Fruit fly (Drosophila melanogaster) whole organism, prepupa: ENCODE results near the gene CG14958.

Experiments used
- CG10631 ChIP-seq: fragments of 200-800 bp; sonication (Bioruptor generic); optimal IDR thresholded peaks from 2 replicates; lab custom pipeline; 2016; ENCODE audit warnings: missing biosample characterization, missing genetic modification characterization
- CG10669 ChIP-seq: fragments of 200-800 bp; sonication (Bioruptor generic); optimal IDR thresholded peaks from 3 replicates; lab custom pipeline; 2018; ENCODE audit warnings: missing biosample characterization, mild to moderate bottlenecking, missing genetic modification characterization, moderate library complexity
- CG11294 ChIP-seq: fragments of 200-800 bp; sonication (Bioruptor generic); IDR thresholded peaks from 2 replicates; pipeline ENCODE4 v1.3.6; 2022; ENCODE audit warnings: missing biosample characterization, missing genetic modification characterization
- CG11762 ChIP-seq: fragments of 200-800 bp; sonication (Bioruptor generic); optimal IDR thresholded peaks from 3 replicates; lab custom pipeline; 2016; ENCODE audit warnings: missing biosample characterization, missing genetic modification characterization; ENCODE audit not compliant: insufficient read depth
- CG11902 ChIP-seq: fragments of 200-800 bp; sonication (Bioruptor generic); optimal IDR thresholded peaks from 3 replicates; lab custom pipeline; 2016; ENCODE audit warnings: missing biosample characterization, missing genetic modification characterization
- CG1621 ChIP-seq: fragments of 200-800 bp; sonication (Bioruptor generic); optimal IDR thresholded peaks from 3 replicates; lab custom pipeline; 2018; ENCODE audit warnings: missing biosample characterization, mild to moderate bottlenecking, missing genetic modification characterization
- CG3032 ChIP-seq: fragments of 200-800 bp; optimal IDR thresholded peaks from 2 replicates; lab custom pipeline; 2019; ENCODE audit warnings: missing biosample characterization, mild to moderate bottlenecking, missing genetic modification characterization, moderate library complexity
- CG31627 ChIP-seq: fragments of 200-800 bp; sonication (Bioruptor generic); optimal IDR thresholded peaks from 3 replicates; lab custom pipeline; 2016; ENCODE audit warnings: missing biosample characterization, missing genetic modification characterization
- CG34406 ChIP-seq: fragments of 200-800 bp; sonication (Bioruptor generic); optimal IDR thresholded peaks from 3 replicates; lab custom pipeline; 2016; ENCODE audit warnings: missing biosample characterization, missing genetic modification characterization
- CG3919 ChIP-seq: fragments of 200-800 bp; sonication (Bioruptor generic); optimal IDR thresholded peaks from 3 replicates; lab custom pipeline; 2016; ENCODE audit warnings: missing biosample characterization, missing genetic modification characterization
- CG4318 ChIP-seq: fragments of 200-800 bp; sonication (Bioruptor generic); optimal IDR thresholded peaks from 3 replicates; lab custom pipeline; 2017; ENCODE audit warnings: missing biosample characterization, mild to moderate bottlenecking, missing genetic modification characterization
- CG6163 ChIP-seq: fragments of 200-800 bp; sonication (Bioruptor generic); IDR thresholded peaks from 3 replicates; pipeline ENCODE4 v1.3.6; 2022; ENCODE audit warnings: missing biosample characterization, missing genetic modification characterization
- CG6792 ChIP-seq: fragments of 200-800 bp; sonication (Bioruptor generic); optimal IDR thresholded peaks from 3 replicates; lab custom pipeline; 2016; ENCODE audit warnings: missing biosample characterization, missing genetic modification characterization
- CG6808 ChIP-seq: fragments of 200-800 bp; sonication (Bioruptor generic); optimal IDR thresholded peaks from 3 replicates; lab custom pipeline; 2017; ENCODE audit warnings: missing biosample characterization, missing genetic modification characterization, mild to moderate bottlenecking, moderate library complexity, missing genetic modification reagents
- CG6854 ChIP-seq: fragments of 200-800 bp; sonication (Bioruptor generic); optimal IDR thresholded peaks from 2 replicates; lab custom pipeline; 2017; ENCODE audit warnings: missing biosample characterization, mild to moderate bottlenecking, missing genetic modification characterization
- CG7368 ChIP-seq: fragments of 200-800 bp; sonication (Bioruptor generic); optimal IDR thresholded peaks from 3 replicates; lab custom pipeline; 2016; ENCODE audit warnings: missing biosample characterization, missing genetic modification characterization
- CG8119 ChIP-seq: fragments of 200-800 bp; sonication (Bioruptor generic); IDR thresholded peaks from 3 replicates; pipeline ENCODE4 v1.3.6; 2022; ENCODE audit warnings: missing biosample characterization, missing genetic modification characterization
- CG8632 ChIP-seq: fragments of 200-800 bp; sonication (Bioruptor generic); optimal IDR thresholded peaks from 3 replicates; lab custom pipeline; 2016; ENCODE audit warnings: missing biosample characterization, missing genetic modification characterization
- CG9139 ChIP-seq: fragments of 200-800 bp; sonication (Bioruptor generic); optimal IDR thresholded peaks from 3 replicates; lab custom pipeline; 2017; ENCODE audit warnings: missing biosample characterization, mild to moderate bottlenecking, missing genetic modification characterization
- Eip78C ChIP-seq: fragments of 200-800 bp; sonication (Bioruptor generic); peaks from one replicate; lab custom pipeline; 2016; ENCODE audit warnings: missing biosample characterization, missing genetic modification characterization
- Eip93F ChIP-seq: fragments of 200-800 bp; sonication (Bioruptor generic); optimal IDR thresholded peaks from 2 replicates; lab custom pipeline; 2016; ENCODE audit warnings: missing biosample characterization, mild to moderate bottlenecking, missing genetic modification characterization
- Ets96B ChIP-seq: fragments of 200-800 bp; optimal IDR thresholded peaks from 2 replicates; lab custom pipeline; 2019; ENCODE audit warnings: missing biosample characterization, mild to moderate bottlenecking, missing genetic modification characterization, moderate library complexity
- Gug ChIP-seq: fragments of 200-800 bp; sonication (Bioruptor generic); IDR thresholded peaks from 2 replicates; pipeline ENCODE4 v1.3.6; 2022; ENCODE audit warnings: missing biosample characterization, missing genetic modification characterization
- Hr39 ChIP-seq: fragments of 200-800 bp; sonication (Bioruptor generic); optimal IDR thresholded peaks from 2 replicates; lab custom pipeline; 2016; ENCODE audit warnings: missing biosample characterization, missing genetic modification characterization
- Hr4 ChIP-seq: fragments of 200-800 bp; sonication (Bioruptor generic); optimal IDR thresholded peaks from 3 replicates; lab custom pipeline; 2016; ENCODE audit warnings: missing biosample characterization, missing genetic modification characterization
- Lpt ChIP-seq: fragments of 200-800 bp; sonication (Bioruptor generic); optimal IDR thresholded peaks from 3 replicates; lab custom pipeline; 2016; ENCODE audit warnings: missing biosample characterization, missing genetic modification characterization
- Met ChIP-seq: fragments of 200-800 bp; sonication (Bioruptor generic); optimal IDR thresholded peaks from 3 replicates; lab custom pipeline; 2016; ENCODE audit warnings: missing biosample characterization, missing genetic modification characterization
- Sox102F ChIP-seq: fragments of 200-800 bp; sonication (Bioruptor generic); optimal IDR thresholded peaks from 2 replicates; lab custom pipeline; 2016; ENCODE audit warnings: missing biosample characterization, mild to moderate bottlenecking, missing genetic modification characterization
- Sox14 ChIP-seq: fragments of 200-800 bp; sonication (Bioruptor generic); optimal IDR thresholded peaks from 3 replicates; lab custom pipeline; 2016; ENCODE audit warnings: missing biosample characterization, missing genetic modification characterization
- cyc ChIP-seq: fragments of 200-800 bp; sonication (Bioruptor generic); optimal IDR thresholded peaks from 3 replicates; lab custom pipeline; 2016; ENCODE audit warnings: missing biosample characterization, missing genetic modification characterization
- dac ChIP-seq: fragments of 200-800 bp; sonication (Bioruptor generic); optimal IDR thresholded peaks from 2 replicates; lab custom pipeline; 2017; ENCODE audit warnings: missing biosample characterization, mild to moderate bottlenecking, missing genetic modification characterization
- dsx ChIP-seq: fragments of 200-800 bp; optimal IDR thresholded peaks from 3 replicates; lab custom pipeline; 2019; ENCODE audit warnings: missing biosample characterization, mild to moderate bottlenecking, missing genetic modification characterization, moderate library complexity; ENCODE audit not compliant: poor library complexity, severe bottlenecking
- eg ChIP-seq: fragments of 200-800 bp; sonication (Bioruptor generic); IDR thresholded peaks from 3 replicates; pipeline ENCODE4 v1.3.6; 2022; ENCODE audit warnings: missing biosample characterization, missing genetic modification characterization
- esn ChIP-seq: fragments of 200-800 bp; sonication (Bioruptor generic); optimal IDR thresholded peaks from 2 replicates; lab custom pipeline; 2016; ENCODE audit warnings: missing biosample characterization, mild to moderate bottlenecking, missing genetic modification characterization, moderate library complexity
- fd59A ChIP-seq: fragments of 200-800 bp; sonication (Bioruptor generic); optimal IDR thresholded peaks from 2 replicates; lab custom pipeline; 2017; ENCODE audit warnings: missing biosample characterization, mild to moderate bottlenecking, missing genetic modification characterization, missing genetic modification reagents
- fd85E ChIP-seq: fragments of 200-800 bp; sonication (Bioruptor generic); optimal IDR thresholded peaks from 3 replicates; lab custom pipeline; 2016; ENCODE audit warnings: missing biosample characterization, missing genetic modification characterization
- lz ChIP-seq: fragments of 200-800 bp; sonication (Bioruptor generic); optimal IDR thresholded peaks from 3 replicates; lab custom pipeline; 2016; ENCODE audit warnings: missing biosample characterization, missing genetic modification characterization
- salr ChIP-seq, 2 experiments: fragments of 200-800 bp; sonication (Bioruptor generic); optimal IDR thresholded peaks; 3 replicates each; lab custom pipeline; 2016 to 2018; ENCODE audit warnings: missing biosample characterization in 2 of 2, missing genetic modification characterization in 2 of 2, mild to moderate bottlenecking in 1 of 2
- spab ChIP-seq: fragments of 200-800 bp; sonication (Bioruptor generic); optimal IDR thresholded peaks from 2 replicates; lab custom pipeline; 2017; ENCODE audit warnings: missing biosample characterization, mild to moderate bottlenecking, missing genetic modification characterization, missing genetic modification reagents
- ss ChIP-seq, 2 experiments: fragments of 200-800 bp; sonication (Bioruptor generic); optimal IDR thresholded peaks; 2 replicates in 1 of 2; 3 replicates in 1 of 2; lab custom pipeline; 2017 to 2018; ENCODE audit warnings: mild to moderate bottlenecking in 2 of 2, missing biosample characterization in 2 of 2, missing genetic modification characterization in 2 of 2, moderate library complexity in 1 of 2

Gene CG14958

dm6 chr3L:3179474-3179873, 10.3 kb upstream of the CG14958 start (continued):
- peak; percentile 35 for TF ChIP-seq dac (GFP tag; lab: Kevin White, UChicago)
- peak; percentile 91 for TF ChIP-seq CG3032 (tag; lab: Kevin White, UChicago)
- peak; percentile 75 for TF ChIP-seq Hr4
- TF ChIP-seq CG10669 (GFP tag; lab: Kevin White, UChicago), result peak; percentile 93
- peak; percentile 89 for TF ChIP-seq CG6854 (GFP tag; lab: Kevin White, UChicago)
- TF ChIP-seq ss (GFP tag; optimal IDR thresholded peaks at IDR 0.05; lab: Kevin White, UChicago), result peak in 1 of 2 experiments; percentile 89
- peak; percentile 93 for TF ChIP-seq lz (GFP tag; lab: Kevin White, UChicago)
- peak; percentile 88 for TF ChIP-seq CG7368 (GFP tag; lab: Kevin White, UChicago)
- peak; percentile 92 for TF ChIP-seq spab (GFP tag; lab: Kevin White, UChicago)
- peak; percentile 78 for TF ChIP-seq CG11294 (GFP tag; lab: Robert Waterston, UW)
- peak; percentile 98 for TF ChIP-seq Eip78C (GFP tag; lab: Kevin White, UChicago)
- peak; percentile 91 for TF ChIP-seq CG6808 (GFP tag; lab: Kevin White, UChicago)
- no peak for TF ChIP-seq CG4318 (GFP tag; lab: Kevin White, UChicago)
- TF ChIP-seq eg, result peak; percentile 95
- TF ChIP-seq CG1621 (tag; lab: Kevin White, UChicago), result peak; percentile 92
- peak; percentile 67 for TF ChIP-seq fd85E
- TF ChIP-seq Sox14 (GFP tag; lab: Kevin White, UChicago), result peak; percentile 93
- peak; percentile 94 for TF ChIP-seq dsx
- TF ChIP-seq CG6792 (GFP tag; lab: Kevin White, UChicago), result peak; percentile 93
- TF ChIP-seq cyc (GFP tag; lab: Kevin White, UChicago), result peak; percentile 93
- peak in 1 of 2 experiments; percentile 84 for TF ChIP-seq salr (GFP tag; optimal IDR thresholded peaks at IDR 0.05; lab: Kevin White, UChicago)
- peak; percentile 94 for TF ChIP-seq esn
- peak; percentile 93 for TF ChIP-seq Met (GFP tag; lab: Kevin White, UChicago)
- peak; percentile 86 for TF ChIP-seq Gug
- TF ChIP-seq CG11762, result peak; percentile 83
- peak; percentile 83 for TF ChIP-seq CG11902
- no peak for TF ChIP-seq Sox102F (GFP tag; lab: Kevin White, UChicago)
- peak; percentile 84 for TF ChIP-seq CG8119
- peak; percentile 90 for TF ChIP-seq CG8632 (GFP tag; lab: Kevin White, UChicago)

dm6 chr3L:3184104-3184503, 5.7 kb upstream of the CG14958 start, which contains the start of gene CG42494:
TSS of gene CG42494 (plus strand) at chr3L:3184404.
- TF ChIP-seq CG7368 (GFP tag; lab: Kevin White, UChicago) (no peak), Eip78C (GFP tag; lab: Kevin White, UChicago) (no peak), CG9139 (GFP tag; lab: Kevin White, UChicago) (no peak), Ets96B (tag; lab: Kevin White, UChicago) (no peak), lz (GFP tag; lab: Kevin White, UChicago) (no peak), spab (GFP tag; lab: Kevin White, UChicago) (no peak), CG34406 (GFP tag; lab: Kevin White, UChicago) (no peak), dac (GFP tag; lab: Kevin White, UChicago) (no peak), CG6808 (GFP tag; lab: Kevin White, UChicago) (no peak)
- TF ChIP-seq, all 60 proteins: peak for 0

- TF ChIP-seq CG6854 (GFP tag; lab: Kevin White, UChicago) (no peak), Gug (no peak), CG31627 (GFP tag; lab: Kevin White, UChicago) (no peak), CG8119 (no peak), CG6163 (GFP tag; lab: Robert Waterston, UW) (no peak), Hr39 (GFP tag; lab: Kevin White, UChicago) (no peak), CG11294 (GFP tag; lab: Robert Waterston, UW) (no peak), Hr4 (no peak), CG3919 (GFP tag; lab: Kevin White, UChicago) (no peak), Eip93F (GFP tag; lab: Kevin White, UChicago) (no peak), CG10631 (GFP tag; lab: Kevin White, UChicago) (no peak), CG9139 (GFP tag; lab: Kevin White, UChicago) (no peak), fd59A (GFP tag; lab: Kevin White, UChicago) (no peak), Lpt (GFP tag; lab: Kevin White, UChicago) (no peak), Eip78C (GFP tag; lab: Kevin White, UChicago) (no peak), spab (GFP tag; lab: Kevin White, UChicago) (no peak), CG34406 (GFP tag; lab: Kevin White, UChicago) (no peak), CG1621 (tag; lab: Kevin White, UChicago) (no peak), esn (no peak), CG10669 (GFP tag; lab: Kevin White, UChicago) (no peak)
Observed at dm6 chr3L:3186364-3186763, 3.4 kb upstream of the CG14958 start, which contains the start of gene CG32284. TSS of gene CG32284 (plus strand) at chr3L:3186664.
